Fruit fly (Drosophila melanogaster): ENCODE results near the gene CG17375.

Gene CG17375

DNA sequence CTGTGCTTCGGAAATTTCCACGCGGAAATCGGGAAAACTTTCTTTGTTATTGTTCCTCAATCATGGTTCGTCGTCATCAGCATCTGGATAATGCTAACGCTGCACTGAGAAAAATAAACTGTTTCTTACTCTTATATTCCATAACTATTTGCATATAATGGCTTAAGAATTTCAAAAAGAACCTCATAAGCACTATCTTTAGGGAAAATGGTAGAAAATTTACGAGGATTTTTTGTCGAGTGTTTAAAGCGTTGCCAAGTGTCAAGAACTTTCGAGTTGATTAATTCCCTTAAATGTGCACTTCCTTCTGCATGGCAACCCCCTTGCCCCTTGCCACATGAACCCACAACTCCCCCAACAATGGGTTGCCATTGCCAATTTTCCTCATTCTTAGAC lies 17.6 kb downstream of the CG17375 start (continued):
- no peak for TF ChIP-seq CG3163 (GFP tag; optimal IDR thresholded peaks at IDR 0.05)
- no peak for TF ChIP-seq odd (GFP tag; optimal IDR thresholded peaks at IDR 0.05)
- TF ChIP-seq Opbp (GFP tag; IDR thresholded peaks at IDR 0.05; ENCODE audit: partially characterized antibody): no peak
- no peak for TF ChIP-seq Hr78 (GFP tag; optimal IDR thresholded peaks at IDR 0.05)
- TF ChIP-seq Max (GFP tag; optimal IDR thresholded peaks at IDR 0.05): no peak
- TF ChIP-seq CkIIα-i1 (GFP tag; IDR thresholded peaks at IDR 0.05): no peak
- no peak for TF ChIP-seq Hand (GFP tag; optimal IDR thresholded peaks at IDR 0.05)
- peak; percentile 68 for TF ChIP-seq slbo (GFP tag; IDR thresholded peaks at IDR 0.05)
- TF ChIP-seq tgo (GFP tag; IDR thresholded peaks at IDR 0.05): no peak
- peak; percentile 37; the same call in 1 of the 2 replicates for TF ChIP-seq CG6272 (GFP tag; IDR thresholded peaks at IDR 0.05)
- no peak; the same call in 1 of the 2 replicates for TF ChIP-seq E2f2 (GFP tag; IDR thresholded peaks at IDR 0.05)
- no peak for TF ChIP-seq CG33213 (GFP tag; optimal IDR thresholded peaks at IDR 0.05)
- TF ChIP-seq NK7.1 (GFP tag; optimal IDR thresholded peaks at IDR 0.05): no peak
- peak; percentile 49; the same call in 1 of the 2 replicates for TF ChIP-seq vvl (GFP tag; IDR thresholded peaks at IDR 0.05)
- peak; percentile 41 for TF ChIP-seq CG17802 (tag; optimal IDR thresholded peaks at IDR 0.05)
- TF ChIP-seq crol (GFP tag; IDR thresholded peaks at IDR 0.05): no peak
- peak; percentile 4 for TF ChIP-seq CG10147 (GFP tag; optimal IDR thresholded peaks at IDR 0.05)
- TF ChIP-seq B-H1 (GFP tag; IDR thresholded peaks at IDR 0.05): no peak; the same call in 2 of the 3 replicates
- no peak for TF ChIP-seq cad (GFP tag; optimal IDR thresholded peaks at IDR 0.05)
- TF ChIP-seq CG9876 (GFP tag; optimal IDR thresholded peaks at IDR 0.05): peak; percentile 4
- no peak for TF ChIP-seq lilli (GFP tag; optimal IDR thresholded peaks at IDR 0.05)
- peak in 1 of 2 experiments; percentile 88 for TF ChIP-seq eve (GFP tag; optimal IDR thresholded peaks at IDR 0.05)
- no peak for TF ChIP-seq schlank (tag; optimal IDR thresholded peaks at IDR 0.05)
- no peak for TF ChIP-seq CG8765 (GFP tag; IDR thresholded peaks at IDR 0.05)
- TF ChIP-seq CG11398 (GFP tag; optimal IDR thresholded peaks at IDR 0.05): peak; percentile 26
- TF ChIP-seq bigmax (GFP tag; optimal IDR thresholded peaks at IDR 0.05): no peak
- peak; percentile 15 for TF ChIP-seq slou (GFP tag; optimal IDR thresholded peaks at IDR 0.05)
- TF ChIP-seq CG8478 (optimal IDR thresholded peaks at IDR 0.05): no peak
- no peak for TF ChIP-seq CG4404 (GFP tag; IDR thresholded peaks at IDR 0.05)
- TF ChIP-seq CG5245 (GFP tag; optimal IDR thresholded peaks at IDR 0.05): no peak
- TF ChIP-seq Oaz (GFP tag; IDR thresholded peaks at IDR 0.05): peak; percentile 29; the same call in 1 of the 2 replicates
- TF ChIP-seq CG6175 (GFP tag; IDR thresholded peaks at IDR 0.05): no peak
- TF ChIP-seq ab (GFP tag; optimal IDR thresholded peaks at IDR 0.05): peak; percentile 14
- TF ChIP-seq br (optimal IDR thresholded peaks at IDR 0.05): no peak
- TF ChIP-seq fd3F (GFP tag; optimal IDR thresholded peaks at IDR 0.05): peak; percentile 36
- no peak for TF ChIP-seq pho (GFP tag; optimal IDR thresholded peaks at IDR 0.05)
- no peak for TF ChIP-seq al (GFP tag; IDR thresholded peaks at IDR 0.05)
- peak; percentile 71 for TF ChIP-seq CG2712 (tag; optimal IDR thresholded peaks at IDR 0.05)
- TF ChIP-seq so (GFP tag; IDR thresholded peaks at IDR 0.05): no peak
- no peak for TF ChIP-seq CG7987 (GFP tag; optimal IDR thresholded peaks at IDR 0.05)
- TF ChIP-seq CG8290 (GFP tag; optimal IDR thresholded peaks at IDR 0.05): no peak
- TF ChIP-seq CG8290 (tag; optimal IDR thresholded peaks at IDR 0.05): no peak
- no peak; the same call in 2 of the 3 replicates for TF ChIP-seq C15 (GFP tag; IDR thresholded peaks at IDR 0.05)
- TF ChIP-seq kni (GFP tag; optimal IDR thresholded peaks at IDR 0.05): no peak
- peak; percentile 32 for TF ChIP-seq Atf6 (GFP tag; IDR thresholded peaks at IDR 0.05)
- peak; percentile 41 for TF ChIP-seq salm (tag; optimal IDR thresholded peaks at IDR 0.05)
- peak; percentile 37 for TF ChIP-seq da (GFP tag; optimal IDR thresholded peaks at IDR 0.05)
- peak; percentile 48; the same call in 1 of the 2 replicates for TF ChIP-seq CG32532 (GFP tag; IDR thresholded peaks at IDR 0.05)
- no peak for TF ChIP-seq sr (GFP tag; IDR thresholded peaks at IDR 0.05)
- no peak for TF ChIP-seq Hmr (GFP tag; optimal IDR thresholded peaks at IDR 0.05)
- TF ChIP-seq fu2 (GFP tag; optimal IDR thresholded peaks at IDR 0.05): peak; percentile 50
- TF ChIP-seq E2f1 (GFP tag; IDR thresholded peaks at IDR 0.05): peak; percentile 56
- TF ChIP-seq CG11695 (GFP tag; IDR thresholded peaks at IDR 0.05): peak; percentile 20; the same call in 1 of the 3 replicates
- peak; percentile 6 for TF ChIP-seq Sry-δ (GFP tag; optimal IDR thresholded peaks at IDR 0.05)
